Worm (Caenorhabditis elegans) whole organism, L4 larva: ENCODE data around the gene F59B2.14.

Source experiments
- D1046.2 ChIP-seq: fragments of 200-800 bp; sonication (Bioruptor generic); IDR thresholded peaks from 2 replicates; pipeline ENCODE4 v1.3.6; 2022; ENCODE audit warnings: missing genetic modification characterization, missing compliant biosample characterization
- F26F4.8 ChIP-seq: fragments of 200-800 bp; sonication (Bioruptor generic); conservative IDR thresholded peaks from 2 replicates; pipeline ENCODE4 v1.3.6; 2022; ENCODE audit warnings: missing genetic modification characterization, missing compliant biosample characterization
- F37D6.2 ChIP-seq: sonication (generic microtip); optimal IDR thresholded peaks from 2 replicates; lab custom pipeline; 2016; ENCODE audit warnings: mild to moderate bottlenecking, missing genetic modification characterization, missing compliant biosample characterization
- F49E8.2 ChIP-seq: sonication (generic microtip); optimal IDR thresholded peaks from 2 replicates; lab custom pipeline; 2016; ENCODE audit warnings: missing compliant biosample characterization, mild to moderate bottlenecking, missing genetic modification characterization, borderline replicate concordance
- R02D3.7 ChIP-seq: fragments of 150-350 bp; sonication (generic microtip); optimal IDR thresholded peaks from 3 replicates; lab custom pipeline; 2014; ENCODE audit warnings: missing biosample characterization, missing genetic modification characterization
- T20F7.1 ChIP-seq: fragments of 200-800 bp; sonication (Bioruptor generic); optimal IDR thresholded peaks from 2 replicates; lab custom pipeline; 2018; ENCODE audit warnings: mild to moderate bottlenecking, missing genetic modification characterization, missing compliant biosample characterization
- Y5F2A.4 ChIP-seq: fragments of 200-800 bp; sonication (Bioruptor generic); optimal IDR thresholded peaks from 2 replicates; lab custom pipeline; 2018; ENCODE audit warnings: mild to moderate bottlenecking, missing genetic modification characterization, missing compliant biosample characterization
- aly-2 ChIP-seq: sonication (generic microtip); optimal IDR thresholded peaks from 2 replicates; lab custom pipeline; 2018; ENCODE audit warnings: missing biosample characterization, missing genetic modification characterization
- ama-1 ChIP-seq: fragments of 150-350 bp; optimal IDR thresholded peaks from 2 replicates; lab custom pipeline; 2014; ENCODE audit warnings: inconsistent platforms, mixed read lengths
- arid-1 ChIP-seq: fragments of 200-800 bp; sonication (Bioruptor generic); conservative IDR thresholded peaks from 2 replicates; pipeline ENCODE4 v1.3.6; 2022; ENCODE audit warnings: missing genetic modification reagents, missing genetic modification characterization, missing compliant biosample characterization
- attf-4 ChIP-seq: sonication (generic microtip); optimal IDR thresholded peaks from 3 replicates; lab custom pipeline; 2017; ENCODE audit warnings: missing biosample characterization, missing genetic modification characterization
- ceh-32 ChIP-seq: sonication (generic microtip); optimal IDR thresholded peaks from 2 replicates; lab custom pipeline; 2016; ENCODE audit warnings: mild to moderate bottlenecking, missing genetic modification characterization, missing compliant biosample characterization; ENCODE audit not compliant: poor library complexity
- ctbp-1 ChIP-seq: fragments of 200-800 bp; sonication (Bioruptor generic); IDR thresholded peaks from 2 replicates; pipeline ENCODE4 v1.3.6; 2022; ENCODE audit warnings: missing genetic modification reagents, missing genetic modification characterization, missing compliant biosample characterization
- daf-12 ChIP-seq: fragments of 150-350 bp; optimal IDR thresholded peaks from 2 replicates; lab custom pipeline; 2014; ENCODE audit warnings: missing biosample characterization, missing genetic modification reagents, missing genetic modification characterization
- daf-16 ChIP-seq, 3 experiments: sonication (generic microtip); optimal IDR thresholded peaks; 2 replicates each; lab custom pipeline; 2016 to 2017; ENCODE audit warnings: missing genetic modification characterization in 3 of 3, missing genetic modification reagents in 3 of 3, mild to moderate bottlenecking in 2 of 3, missing compliant biosample characterization in 2 of 3, missing biosample characterization in 1 of 3, moderate library complexity in 1 of 3
- daf-19 ChIP-seq: fragments of 200-800 bp; sonication (Bioruptor generic); conservative IDR thresholded peaks from 2 replicates; pipeline ENCODE4 v1.3.6; 2022; ENCODE audit warnings: missing genetic modification characterization, missing compliant biosample characterization
- dpl-1 ChIP-seq: fragments of 150-350 bp; optimal IDR thresholded peaks from 2 replicates; lab custom pipeline; 2014; ENCODE audit warnings: missing biosample characterization, missing genetic modification reagents, missing genetic modification characterization
- duxl-1 ChIP-seq: sonication (generic microtip); optimal IDR thresholded peaks from 2 replicates; lab custom pipeline; 2016; ENCODE audit warnings: mild to moderate bottlenecking, missing genetic modification characterization, moderate library complexity, missing compliant biosample characterization; ENCODE audit not compliant: poor library complexity
- egl-43 ChIP-seq: fragments of 200-800 bp; sonication (Bioruptor generic); IDR thresholded peaks from 2 replicates; pipeline ENCODE4 v1.3.6; 2022; ENCODE audit warnings: missing genetic modification reagents, missing genetic modification characterization, missing compliant biosample characterization
- fos-1 ChIP-seq: fragments of 150-350 bp; optimal IDR thresholded peaks from 2 replicates; lab custom pipeline; 2014; ENCODE audit warnings: missing biosample characterization, missing genetic modification characterization
- hlh-30 ChIP-seq: sonication (generic microtip); optimal IDR thresholded peaks from 2 replicates; lab custom pipeline; 2017; ENCODE audit warnings: antibody characterized with exemption, mild to moderate bottlenecking, missing genetic modification characterization, missing compliant biosample characterization; ENCODE audit not compliant: insufficient read depth
- lim-7 ChIP-seq: fragments of 200-800 bp; sonication (Bioruptor generic); IDR thresholded peaks from 2 replicates; pipeline ENCODE4 v1.3.6; 2022; ENCODE audit warnings: missing genetic modification characterization, missing compliant biosample characterization
- lin-1 ChIP-seq: fragments of 200-800 bp; sonication (Bioruptor generic); IDR thresholded peaks from 2 replicates; pipeline ENCODE4 v1.3.6; 2022; ENCODE audit warnings: missing genetic modification reagents, missing genetic modification characterization, missing compliant biosample characterization
- lin-15B ChIP-seq: fragments of 150-350 bp; sonication (generic microtip); optimal IDR thresholded peaks from 3 replicates; lab custom pipeline; 2014; ENCODE audit warnings: missing biosample characterization, missing genetic modification characterization
- lin-29 ChIP-seq: fragments of 200-800 bp; sonication (Bioruptor generic); IDR thresholded peaks from 2 replicates; pipeline ENCODE4 v1.3.6; 2022; ENCODE audit warnings: missing genetic modification reagents, missing genetic modification characterization, missing compliant biosample characterization
- lin-39 ChIP-seq: fragments of 150-350 bp; optimal IDR thresholded peaks from 2 replicates; lab custom pipeline; 2014; ENCODE audit warnings: missing biosample characterization, missing genetic modification reagents, missing genetic modification characterization
- lsy-2 ChIP-seq, 2 experiments: fragments of 150-350 bp in 1 of 2; sonication (generic microtip) in 1 of 2; optimal IDR thresholded peaks; 2 replicates each; lab custom pipeline; 2014 to 2017; ENCODE audit warnings: missing biosample characterization in 2 of 2, missing genetic modification characterization in 2 of 2
- madf-9 ChIP-seq: fragments of 200-800 bp; sonication (Bioruptor generic); conservative IDR thresholded peaks from 2 replicates; pipeline ENCODE4 v1.3.6; 2022; ENCODE audit warnings: missing genetic modification reagents, missing genetic modification characterization, missing compliant biosample characterization
- mdl-1 ChIP-seq, 2 experiments: fragments of 150-350 bp in 1 of 2; sonication (generic microtip) in 1 of 2; optimal IDR thresholded peaks; 2 replicates each; lab custom pipeline; 2014 to 2017; ENCODE audit warnings: missing biosample characterization in 2 of 2, missing genetic modification characterization in 2 of 2
- nhr-25 ChIP-seq: sonication (generic microtip); optimal IDR thresholded peaks from 2 replicates; lab custom pipeline; 2017; ENCODE audit warnings: missing genetic modification characterization, mild to moderate bottlenecking, missing compliant biosample characterization, antibody characterized with exemption, moderate library complexity, borderline replicate concordance; ENCODE audit not compliant: insufficient read depth
- nhr-41 ChIP-seq: fragments of 200-800 bp; sonication (Bioruptor generic); IDR thresholded peaks from 2 replicates; pipeline ENCODE4 v1.3.6; 2022; ENCODE audit warnings: missing genetic modification reagents, missing genetic modification characterization, missing compliant biosample characterization
- nhr-42 ChIP-seq: fragments of 200-800 bp; sonication (Bioruptor generic); IDR thresholded peaks from 2 replicates; pipeline ENCODE4 v1.3.6; 2022; ENCODE audit warnings: missing genetic modification characterization, missing compliant biosample characterization
- nhr-48 ChIP-seq: sonication (generic microtip); optimal IDR thresholded peaks from 2 replicates; lab custom pipeline; 2016; ENCODE audit warnings: mild to moderate bottlenecking, missing genetic modification characterization, missing compliant biosample characterization
- nhr-77 ChIP-seq: fragments of 150-350 bp; optimal IDR thresholded peaks from 2 replicates; lab custom pipeline; 2014; ENCODE audit warnings: missing biosample characterization, missing genetic modification characterization
- pha-4 ChIP-seq, 2 experiments: fragments of 150-350 bp in 1 of 2; fragments of 200-800 bp in 1 of 2; sonication (Bioruptor generic) in 1 of 2; IDR thresholded peaks in 1 of 2; optimal IDR thresholded peaks in 1 of 2; 2 replicates each; pipeline versions ENCODE4 v1.3.6 to Lab custom; 2014 to 2022; ENCODE audit warnings: missing genetic modification characterization in 2 of 2, missing genetic modification reagents in 2 of 2, missing biosample characterization in 1 of 2, missing compliant biosample characterization in 1 of 2
- php-3 ChIP-seq: fragments of 200-800 bp; sonication (Bioruptor generic); IDR thresholded peaks from 2 replicates; pipeline ENCODE4 v1.3.6; 2022; ENCODE audit warnings: missing genetic modification reagents, missing genetic modification characterization, missing compliant biosample characterization
- pqm-1 ChIP-seq: sonication (generic microtip); optimal IDR thresholded peaks from 2 replicates; lab custom pipeline; 2017; ENCODE audit warnings: missing biosample characterization, missing genetic modification characterization
- saeg-2 ChIP-seq: fragments of 200-800 bp; sonication (Bioruptor generic); IDR thresholded peaks from 2 replicates; pipeline ENCODE4 v1.3.6; 2022; ENCODE audit warnings: missing genetic modification reagents, missing genetic modification characterization, missing compliant biosample characterization
- skn-1 ChIP-seq: fragments of 150-350 bp; optimal IDR thresholded peaks from 2 replicates; lab custom pipeline; 2014; ENCODE audit warnings: missing biosample characterization, missing genetic modification characterization
- snpc-4 ChIP-seq: fragments of 150-350 bp; optimal IDR thresholded peaks from 2 replicates; lab custom pipeline; 2014; ENCODE audit warnings: missing biosample characterization, missing genetic modification characterization
- spr-3 ChIP-seq: fragments of 200-800 bp; sonication (Bioruptor generic); optimal IDR thresholded peaks from 2 replicates; lab custom pipeline; 2018; ENCODE audit warnings: mild to moderate bottlenecking, missing genetic modification characterization, missing compliant biosample characterization
- unc-130 ChIP-seq: sonication (generic microtip); optimal IDR thresholded peaks from 2 replicates; lab custom pipeline; 2016; ENCODE audit warnings: missing genetic modification reagents, missing genetic modification characterization, missing compliant biosample characterization
- unc-39 ChIP-seq: sonication (generic microtip); optimal IDR thresholded peaks from 2 replicates; lab custom pipeline; 2017; ENCODE audit warnings: missing biosample characterization, missing genetic modification characterization
- zfp-2 ChIP-seq: sonication (generic microtip); optimal IDR thresholded peaks from 2 replicates; lab custom pipeline; 2016; ENCODE audit warnings: mild to moderate bottlenecking, missing genetic modification characterization, missing compliant biosample characterization
- zip-2 ChIP-seq: fragments of 150-350 bp; optimal IDR thresholded peaks from 2 replicates; lab custom pipeline; 2014; ENCODE audit warnings: missing biosample characterization, missing genetic modification characterization
- ztf-11 ChIP-seq: fragments of 150-350 bp; optimal IDR thresholded peaks from 2 replicates; lab custom pipeline; 2014; ENCODE audit warnings: missing biosample characterization, missing genetic modification characterization
- ztf-7 ChIP-seq: fragments of 150-350 bp; optimal IDR thresholded peaks from 2 replicates; lab custom pipeline; 2014; ENCODE audit warnings: missing biosample characterization, missing genetic modification characterization

Gene F59B2.14

DNA sequence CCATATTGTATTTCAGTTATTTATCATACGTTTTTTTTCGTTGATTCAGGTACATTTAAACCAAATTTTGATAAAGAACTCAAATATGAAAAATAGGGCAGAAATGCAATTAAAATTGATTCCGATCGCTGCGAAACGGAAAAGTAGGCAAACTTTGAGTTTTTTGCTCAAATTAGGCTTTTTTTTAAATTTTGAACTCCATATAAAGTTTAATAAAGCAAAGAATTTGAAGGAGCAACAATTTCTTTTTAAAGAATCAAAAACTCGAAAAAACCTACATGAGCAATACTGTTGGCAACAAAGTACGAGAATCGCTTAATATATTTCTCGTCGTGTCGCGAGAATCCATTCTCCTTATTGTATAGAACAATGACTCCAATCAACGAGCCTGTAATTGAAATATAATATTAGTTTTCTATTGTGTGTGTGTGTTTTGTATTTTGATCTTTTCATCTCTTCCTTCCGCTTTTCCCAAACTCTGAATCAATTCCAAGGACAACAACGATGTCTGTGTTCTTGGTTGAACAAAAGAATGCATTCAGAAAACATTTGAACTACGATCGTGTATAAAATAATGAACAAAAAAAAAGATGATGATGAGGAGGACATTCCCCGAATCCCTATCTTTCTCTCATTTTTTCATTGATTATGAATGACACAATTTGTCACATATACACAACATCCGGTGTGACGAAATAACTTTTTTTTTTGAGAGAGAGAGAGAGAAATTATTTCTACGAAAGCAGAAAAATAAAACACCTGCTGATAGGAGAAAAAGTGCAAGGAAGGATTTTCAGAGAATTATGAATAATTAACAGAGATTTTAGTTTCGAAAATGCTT is 43.7 kb downstream of the F59B2.14 start (continued):
- no peak for TF ChIP-seq Y5F2A.4 (GFP tag; lab: Kevin White, UChicago)
- no peak for TF ChIP-seq dpl-1 (GFP tag; lab: Kevin White, UChicago)
- TF ChIP-seq nhr-77 (tag; lab: Kevin White, UChicago) = no peak
- no peak for TF ChIP-seq ztf-11 (tag; lab: Kevin White, UChicago)
- no peak for TF ChIP-seq skn-1 (tag; lab: Kevin White, UChicago)
- no peak for TF ChIP-seq F37D6.2
- no peak for TF ChIP-seq lin-39

DNA sequence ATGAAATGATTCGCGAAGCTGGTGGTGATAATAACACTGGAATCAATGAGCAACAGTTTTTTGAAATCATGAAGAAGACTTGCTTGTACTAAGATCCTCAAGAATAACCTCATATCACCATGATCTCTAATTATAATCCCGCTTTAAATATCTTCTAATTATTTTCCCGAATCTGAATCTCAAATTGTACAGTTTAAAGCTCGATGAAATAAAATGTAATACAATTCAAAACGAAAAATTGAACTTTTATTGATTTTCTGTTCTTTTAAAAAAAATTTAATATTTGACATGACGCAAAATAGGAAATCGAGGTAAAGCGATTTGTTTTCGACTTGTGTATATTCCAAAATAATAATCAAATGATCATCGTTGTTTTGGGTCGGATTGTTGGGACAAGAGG is 47.6 kb downstream of the F59B2.14 start:
- TF ChIP-seq pha-4 (GFP tag; IDR thresholded peaks at IDR 0.05; lab: Robert Waterston, UW) = peak; percentile 33; the same call in 1 of the 2 replicates
- no peak for TF ChIP-seq pha-4 (tag; optimal IDR thresholded peaks at IDR 0.05; lab: Kevin White, UChicago)
- no peak for TF ChIP-seq nhr-41 (GFP tag; lab: Robert Waterston, UW)
- no peak for TF ChIP-seq unc-39 (tag; lab: Kevin White, UChicago)
- TF ChIP-seq lsy-2 (tag; optimal IDR thresholded peaks at IDR 0.05; lab: Kevin White, UChicago) = peak in 1 of 2 experiments; percentile 7
- no peak for TF ChIP-seq lin-29 (GFP tag; lab: Robert Waterston, UW)
- no peak for TF ChIP-seq T20F7.1 (GFP tag; lab: Kevin White, UChicago)
- no peak for TF ChIP-seq D1046.2
- TF ChIP-seq F26F4.8 (GFP tag; lab: Robert Waterston, UW) = no peak
- no peak for TF ChIP-seq zip-2 (tag; lab: Kevin White, UChicago)
- no peak for TF ChIP-seq ztf-7 (tag; lab: Kevin White, UChicago)
- no peak for TF ChIP-seq spr-3
- no peak for TF ChIP-seq hlh-30 (tag; lab: Kevin White, UChicago)
- no peak for TF ChIP-seq attf-4 (tag; lab: Kevin White, UChicago)
- no peak for TF ChIP-seq daf-12 (tag; lab: Kevin White, UChicago)
- TF ChIP-seq aly-2 (tag; lab: Kevin White, UChicago) = no peak
- TF ChIP-seq ama-1 (lab: Kevin White, UChicago) = no peak
- TF ChIP-seq ctbp-1 (GFP tag; lab: Robert Waterston, UW) = peak; percentile 22; the same call in 1 of the 2 replicates
- no peak for TF ChIP-seq unc-130 (GFP tag; lab: Kevin White, UChicago)
- no peak for TF ChIP-seq egl-43 (GFP tag; lab: Robert Waterston, UW)
- 0 out of 2 replicates have a peak, but pooled peaks have one; percentile 55 for TF ChIP-seq lim-7 (GFP tag; lab: Robert Waterston, UW)
- TF ChIP-seq php-3 (GFP tag; lab: Robert Waterston, UW) = no peak
- no peak for TF ChIP-seq nhr-25 (tag; lab: Kevin White, UChicago)
- no peak for TF ChIP-seq daf-19
- no peak for TF ChIP-seq nhr-42
- TF ChIP-seq F37D6.2 = no peak
- no peak for TF ChIP-seq mdl-1 (tag; optimal IDR thresholded peaks at IDR 0.05; lab: Kevin White, UChicago)
- TF ChIP-seq nhr-48 (tag; lab: Kevin White, UChicago) = peak; percentile 5
- TF ChIP-seq lin-1 = no peak
- no peak for TF ChIP-seq pqm-1 (tag; lab: Kevin White, UChicago)
- TF ChIP-seq arid-1 (GFP tag; lab: Robert Waterston, UW) = no peak; the same call in 1 of the 2 replicates
- no peak for TF ChIP-seq ceh-32 (tag; lab: Kevin White, UChicago)
- TF ChIP-seq duxl-1 (tag; lab: Kevin White, UChicago) = no peak
- TF ChIP-seq saeg-2 (GFP tag; lab: Robert Waterston, UW) = no peak
- no peak for TF ChIP-seq R02D3.7 (tag; lab: Kevin White, UChicago)
- 0 out of 2 replicates have a peak, but pooled peaks have one; percentile 35 for TF ChIP-seq madf-9 (GFP tag; lab: Robert Waterston, UW)
- no peak for TF ChIP-seq fos-1 (tag; lab: Kevin White, UChicago)
- no peak for TF ChIP-seq snpc-4 (tag; lab: Kevin White, UChicago)
- TF ChIP-seq F49E8.2 (tag; lab: Kevin White, UChicago) = no peak
- TF ChIP-seq lin-15B = no peak
- TF ChIP-seq zfp-2 (tag; lab: Kevin White, UChicago) = no peak
- TF ChIP-seq daf-16 (GFP tag; optimal IDR thresholded peaks at IDR 0.05; lab: Kevin White, UChicago) = no peak
- TF ChIP-seq daf-16 (tag; optimal IDR thresholded peaks at IDR 0.05; lab: Kevin White, UChicago) = no peak
